Worm (Caenorhabditis elegans) whole organism, L3 larva: ENCODE measurements around the gene cest-8.

Experiments
- ZK546.5 ChIP-seq: sonication (generic microtip); optimal IDR thresholded peaks from 2 replicates; lab custom pipeline; 2017; ENCODE audit warnings: missing biosample characterization, missing genetic modification characterization
- ceh-16 ChIP-seq: sonication (generic microtip); optimal IDR thresholded peaks from 2 replicates; lab custom pipeline; 2017; ENCODE audit warnings: missing biosample characterization, missing genetic modification characterization
- ceh-28 ChIP-seq: fragments of 150-350 bp; optimal IDR thresholded peaks from 2 replicates; lab custom pipeline; 2014; ENCODE audit warnings: missing biosample characterization, missing genetic modification reagents, missing genetic modification characterization
- ceh-82 ChIP-seq: fragments of 150-350 bp; optimal IDR thresholded peaks from 2 replicates; lab custom pipeline; 2014; ENCODE audit warnings: missing biosample characterization, missing genetic modification characterization
- egl-27 ChIP-seq: sonication (generic microtip); optimal IDR thresholded peaks from 4 replicates; lab custom pipeline; 2017; ENCODE audit warnings: missing biosample characterization, missing genetic modification reagents, missing genetic modification characterization
- egl-5 ChIP-seq: fragments of 150-350 bp; optimal IDR thresholded peaks from 2 replicates; lab custom pipeline; 2017; ENCODE audit warnings: missing biosample characterization, missing genetic modification reagents, missing genetic modification characterization, inconsistent platforms
- elt-1 ChIP-seq: fragments of 150-350 bp; optimal IDR thresholded peaks from 2 replicates; lab custom pipeline; 2014; ENCODE audit warnings: missing biosample characterization, missing genetic modification characterization
- elt-2 ChIP-seq: sonication (generic microtip); optimal IDR thresholded peaks from 2 replicates; lab custom pipeline; 2016; ENCODE audit warnings: missing genetic modification reagents, mild to moderate bottlenecking, missing genetic modification characterization, missing compliant biosample characterization
- elt-3 ChIP-seq, 3 experiments: fragments of 150-350 bp in 1 of 3; sonication (generic microtip) in 2 of 3; optimal IDR thresholded peaks; 2 replicates in 2 of 3; 4 replicates in 1 of 3; lab custom pipeline; 2014 to 2017; ENCODE audit warnings: missing biosample characterization in 3 of 3, missing genetic modification characterization in 3 of 3
- eor-1 ChIP-seq, 2 experiments: fragments of 150-350 bp; optimal IDR thresholded peaks; 2 replicates each; lab custom pipeline; 2014 to 2018; ENCODE audit warnings: missing biosample characterization in 2 of 2, missing genetic modification characterization in 2 of 2
- fkh-10 ChIP-seq: sonication (generic microtip); optimal IDR thresholded peaks from 2 replicates; lab custom pipeline; 2017; ENCODE audit warnings: missing biosample characterization, missing genetic modification reagents, missing genetic modification characterization
- fos-1 ChIP-seq: fragments of 150-350 bp; optimal IDR thresholded peaks from 2 replicates; lab custom pipeline; 2014; ENCODE audit warnings: missing biosample characterization, missing genetic modification characterization
- hmg-11 ChIP-seq: sonication (generic microtip); optimal IDR thresholded peaks from 2 replicates; lab custom pipeline; 2016; ENCODE audit warnings: missing genetic modification characterization, missing compliant biosample characterization
- lin-15B ChIP-seq: fragments of 150-350 bp; optimal IDR thresholded peaks from 2 replicates; lab custom pipeline; 2014; ENCODE audit warnings: missing biosample characterization, missing genetic modification characterization
- lin-39 ChIP-seq: fragments of 150-350 bp; optimal IDR thresholded peaks from 2 replicates; lab custom pipeline; 2018; ENCODE audit warnings: missing biosample characterization, missing genetic modification reagents, missing genetic modification characterization
- lsy-12 ChIP-seq: sonication (generic microtip); optimal IDR thresholded peaks from 2 replicates; lab custom pipeline; 2016; ENCODE audit warnings: mild to moderate bottlenecking, missing genetic modification characterization, missing compliant biosample characterization
- mdl-1 ChIP-seq: fragments of 150-350 bp; optimal IDR thresholded peaks from 2 replicates; lab custom pipeline; 2014; ENCODE audit warnings: missing biosample characterization, missing genetic modification characterization
- nfya-1 ChIP-seq: sonication (generic microtip); optimal IDR thresholded peaks from 2 replicates; lab custom pipeline; 2017; ENCODE audit warnings: missing genetic modification characterization, mild to moderate bottlenecking, missing compliant biosample characterization, antibody characterized with exemption, moderate library complexity; ENCODE audit not compliant: insufficient read depth
- nhr-12 ChIP-seq: fragments of 150-350 bp; optimal IDR thresholded peaks from 2 replicates; lab custom pipeline; 2014; ENCODE audit warnings: missing biosample characterization, missing genetic modification characterization
- nhr-23 ChIP-seq: fragments of 150-350 bp; optimal IDR thresholded peaks from 2 replicates; lab custom pipeline; 2014; ENCODE audit warnings: missing biosample characterization, missing genetic modification reagents, missing genetic modification characterization
- nhr-25 ChIP-seq: sonication (generic microtip); optimal IDR thresholded peaks from 2 replicates; lab custom pipeline; 2017; ENCODE audit warnings: missing biosample characterization, missing genetic modification characterization
- nhr-43 ChIP-seq: sonication (generic microtip); optimal IDR thresholded peaks from 2 replicates; lab custom pipeline; 2016; ENCODE audit warnings: mild to moderate bottlenecking, missing genetic modification characterization, missing compliant biosample characterization; ENCODE audit not compliant: poor library complexity, severe bottlenecking
- nhr-67 ChIP-seq: fragments of 150-350 bp; optimal IDR thresholded peaks from 2 replicates; lab custom pipeline; 2014; ENCODE audit warnings: missing biosample characterization, missing genetic modification characterization
- pha-4 ChIP-seq: fragments of 150-350 bp; optimal IDR thresholded peaks from 2 replicates; lab custom pipeline; 2014; ENCODE audit warnings: missing biosample characterization, missing genetic modification reagents, missing genetic modification characterization
- pqm-1 ChIP-seq: fragments of 150-350 bp; optimal IDR thresholded peaks from 2 replicates; lab custom pipeline; 2017; ENCODE audit warnings: missing biosample characterization, missing genetic modification characterization, inconsistent platforms
- skn-1 ChIP-seq: fragments of 150-350 bp; optimal IDR thresholded peaks from 2 replicates; lab custom pipeline; 2014; ENCODE audit warnings: missing biosample characterization, missing genetic modification characterization
- snpc-4 ChIP-seq: fragments of 150-350 bp; optimal IDR thresholded peaks from 2 replicates; lab custom pipeline; 2014; ENCODE audit warnings: missing biosample characterization, missing genetic modification characterization
- unc-62 ChIP-seq: fragments of 150-350 bp; sonication (generic microtip); optimal IDR thresholded peaks from 4 replicates; lab custom pipeline; 2014; ENCODE audit warnings: missing biosample characterization, missing genetic modification reagents, missing genetic modification characterization
- zag-1 ChIP-seq: fragments of 150-350 bp; optimal IDR thresholded peaks from 2 replicates; lab custom pipeline; 2014; ENCODE audit warnings: missing biosample characterization, missing genetic modification characterization
- ztf-11 ChIP-seq: fragments of 150-350 bp; optimal IDR thresholded peaks from 2 replicates; lab custom pipeline; 2014; ENCODE audit warnings: missing biosample characterization, missing genetic modification characterization

cest-8 gene

ce11 chrX:12180681-12181080, 38.8 kb upstream of the cest-8 start:
- TF ChIP-seq unc-62 (GFP tag; lab: Kevin White, UChicago) = peak; percentile 83
- TF ChIP-seq nhr-23 = peak; percentile 45
- TF ChIP-seq nhr-25 = peak; percentile 82
- TF ChIP-seq nhr-43 (tag; lab: Kevin White, UChicago) = peak; percentile 73
- TF ChIP-seq nfya-1 (tag; lab: Kevin White, UChicago) = peak; percentile 33
- TF ChIP-seq ceh-28 = peak; percentile 54
- TF ChIP-seq pqm-1 (tag; lab: Kevin White, UChicago) = no peak
- no peak for TF ChIP-seq zag-1 (tag; lab: Kevin White, UChicago)

- TF ChIP-seq lin-15B = no peak
- TF ChIP-seq ceh-82 (tag; lab: Kevin White, UChicago) = no peak
- TF ChIP-seq skn-1 (tag; lab: Kevin White, UChicago) = no peak
- no peak for TF ChIP-seq ceh-16 (tag; lab: Kevin White, UChicago)
- peak; percentile 30 for TF ChIP-seq elt-2 (tag; lab: Kevin White, UChicago)
- TF ChIP-seq pha-4 (tag; lab: Kevin White, UChicago) = peak; percentile 39
- TF ChIP-seq ZK546.5 (tag; lab: Kevin White, UChicago) = no peak
- TF ChIP-seq nfya-1 (tag; lab: Kevin White, UChicago) = no peak
- no peak for TF ChIP-seq hmg-11 (tag; lab: Kevin White, UChicago)
- TF ChIP-seq pqm-1 (tag; lab: Kevin White, UChicago) = peak; percentile 28
- no peak for TF ChIP-seq eor-1 (tag; optimal IDR thresholded peaks at IDR 0.05; lab: Kevin White, UChicago)
- no peak for TF ChIP-seq nhr-12 (tag; lab: Kevin White, UChicago)
- no peak for TF ChIP-seq nhr-67
- no peak for TF ChIP-seq egl-27 (tag; lab: Kevin White, UChicago)
- no peak for TF ChIP-seq ztf-11 (tag; lab: Kevin White, UChicago)
- no peak for TF ChIP-seq lin-39 (tag; lab: Kevin White, UChicago)
- TF ChIP-seq mdl-1 (tag; lab: Kevin White, UChicago) = no peak
- no peak for TF ChIP-seq lsy-12
- no peak for TF ChIP-seq elt-1 (tag; lab: Kevin White, UChicago)
- TF ChIP-seq fos-1 (tag; lab: Kevin White, UChicago) = no peak
Measured at ce11 chrX:12181606-12182005, 37.9 kb upstream of the cest-8 start.

ce11 chrX:12182684-12183477, 36.6 kb upstream of the cest-8 start:
- TF ChIP-seq ceh-28 (no peak), egl-5 (tag; lab: Kevin White, UChicago) (peak; percentile 58), unc-62 (GFP tag; lab: Kevin White, UChicago) (peak; percentile 48), lin-39 (tag; lab: Kevin White, UChicago) (peak; percentile 43), eor-1 (tag; optimal IDR thresholded peaks at IDR 0.05; lab: Kevin White, UChicago) (no peak)

- TF ChIP-seq lsy-12 (no peak), fkh-10 (peak; percentile 65), nfya-1 (tag; lab: Kevin White, UChicago) (peak; percentile 19)
- TF ChIP-seq, all 47 proteins: peak for 2
Measured at ce11 chrX:12184393-12184792, 35.1 kb upstream of the cest-8 start.

- TF ChIP-seq pha-4 (tag; lab: Kevin White, UChicago) (peak; percentile 32), mdl-1 (tag; lab: Kevin White, UChicago) (no peak), hmg-11 (tag; lab: Kevin White, UChicago) (no peak), snpc-4 (no peak), elt-3 (tag; optimal IDR thresholded peaks at IDR 0.05; lab: Kevin White, UChicago) (no peak), zag-1 (tag; lab: Kevin White, UChicago) (no peak)
Measured at ce11 chrX:12185847-12186559, 33.5 kb upstream of the cest-8 start.
